Worm (Caenorhabditis elegans): ENCODE results near the gene srj-53.

- TF ChIP-seq nfyb-1 (GFP tag; IDR thresholded peaks at IDR 0.05) (no peak), ztf-22 (GFP tag; optimal IDR thresholded peaks at IDR 0.05) (no peak), F49E8.2 (tag; optimal IDR thresholded peaks at IDR 0.05; ENCODE audit: insufficient read depth) (no peak)
Measured at ce11 chrV:646888-647287, 47.6 kb downstream of the srj-53 start, which contains the start of gene ugt-42.
